Worm (Caenorhabditis elegans): ENCODE results near the gene C35C5.9.

DNA sequence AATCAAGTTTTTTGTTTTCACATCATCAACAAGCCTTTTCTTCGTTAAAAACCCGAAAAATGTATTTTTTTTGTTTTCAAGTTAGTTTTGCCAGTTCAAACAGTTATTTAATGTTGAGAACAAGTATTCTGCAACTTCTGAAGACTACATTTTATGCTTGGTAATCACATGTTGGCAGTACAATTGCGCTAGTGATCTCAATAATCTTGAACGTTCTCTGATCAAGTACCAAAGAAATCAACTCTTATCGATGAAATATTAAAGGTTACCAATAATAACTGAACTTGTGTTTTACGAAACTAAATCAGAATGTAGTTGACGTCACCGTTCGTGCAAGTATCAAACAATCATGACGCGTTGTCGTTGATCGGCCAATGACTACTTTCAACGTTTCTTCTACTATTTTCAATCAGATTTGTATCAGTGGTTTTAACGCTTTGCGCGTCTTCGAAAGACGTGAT lies 2.8 kb upstream of the C35C5.9 start, which contains the start of gene C35C5.8:
- TF ChIP-seq snpc-4 (tag; optimal IDR thresholded peaks at IDR 0.05): no peak
- TF ChIP-seq aly-2 (tag; optimal IDR thresholded peaks at IDR 0.05): no peak
- no peak for TF ChIP-seq elt-1 (tag; optimal IDR thresholded peaks at IDR 0.05)
- TF ChIP-seq ceh-82 (tag; optimal IDR thresholded peaks at IDR 0.05): no peak
- TF ChIP-seq nhr-25 (tag; optimal IDR thresholded peaks at IDR 0.05): no peak
- TF ChIP-seq lin-11 (tag; optimal IDR thresholded peaks at IDR 0.05): no peak
- no peak for TF ChIP-seq ZK546.5 (tag; optimal IDR thresholded peaks at IDR 0.05)
- no peak for TF ChIP-seq egl-27 (tag; optimal IDR thresholded peaks at IDR 0.05)
- no peak for TF ChIP-seq elt-3 (tag; optimal IDR thresholded peaks at IDR 0.05)
- no peak for TF ChIP-seq lsy-2 (tag; optimal IDR thresholded peaks at IDR 0.05)
- no peak for TF ChIP-seq mdl-1 (tag; optimal IDR thresholded peaks at IDR 0.05)
- TF ChIP-seq ztf-11 (tag; optimal IDR thresholded peaks at IDR 0.05): no peak
